Fruit fly (Drosophila melanogaster) whole organism, embryonic: Measurements from ENCODE around the gene glu.
A peak's percentile ranks its signal among the peaks of the same experiment; 100 is the strongest.

Source experiments
- ATbp ChIP-seq: fragments of 200-800 bp; sonication (Bioruptor generic); optimal IDR thresholded peaks from 2 replicates; lab custom pipeline; 2017; ENCODE audit warnings: missing biosample characterization, mild to moderate bottlenecking, missing genetic modification characterization, missing genetic modification reagents
- Atf6 ChIP-seq: fragments of 200-800 bp; sonication (Bioruptor generic); IDR thresholded peaks from 2 replicates; pipeline ENCODE4 v1.3.6; 2022; ENCODE audit warnings: missing biosample characterization, missing genetic modification characterization
- C15 ChIP-seq: fragments of 200-800 bp; sonication (Bioruptor generic); IDR thresholded peaks from 3 replicates; pipeline ENCODE4 v1.3.6; 2022; ENCODE audit warnings: missing biosample characterization, missing genetic modification characterization
- CG10431 ChIP-seq: fragments of 200-800 bp; sonication (Bioruptor generic); optimal IDR thresholded peaks from 3 replicates; lab custom pipeline; 2018; ENCODE audit warnings: missing biosample characterization, mild to moderate bottlenecking, missing genetic modification characterization
- CG10979 ChIP-seq: fragments of 200-800 bp; sonication (Bioruptor generic); optimal IDR thresholded peaks from 2 replicates; lab custom pipeline; 2018; ENCODE audit warnings: missing biosample characterization, mild to moderate bottlenecking, missing genetic modification characterization, moderate library complexity
- CG13123 ChIP-seq: fragments of 200-800 bp; sonication (Bioruptor generic); optimal IDR thresholded peaks from 2 replicates; lab custom pipeline; 2016; ENCODE audit warnings: missing biosample characterization, missing genetic modification characterization
- CG1529 ChIP-seq: fragments of 200-800 bp; sonication (Bioruptor generic); optimal IDR thresholded peaks from 3 replicates; lab custom pipeline; 2018; ENCODE audit warnings: missing biosample characterization, missing genetic modification characterization
- CG15601 ChIP-seq: fragments of 200-800 bp; sonication (Bioruptor generic); optimal IDR thresholded peaks from 3 replicates; lab custom pipeline; 2019; ENCODE audit warnings: missing biosample characterization, mild to moderate bottlenecking, missing genetic modification characterization, moderate library complexity
- CG1647 ChIP-seq: fragments of 200-800 bp; sonication (Bioruptor generic); optimal IDR thresholded peaks from 3 replicates; lab custom pipeline; 2016; ENCODE audit warnings: missing biosample characterization, missing genetic modification characterization
- CG17568 ChIP-seq: fragments of 200-800 bp; sonication (Bioruptor generic); optimal IDR thresholded peaks from 2 replicates; lab custom pipeline; 2018; ENCODE audit warnings: missing biosample characterization, mild to moderate bottlenecking, missing genetic modification characterization, moderate library complexity
- CG18262 ChIP-seq: fragments of 200-800 bp; optimal IDR thresholded peaks from 3 replicates; lab custom pipeline; 2019; ENCODE audit warnings: missing biosample characterization, mild to moderate bottlenecking, missing genetic modification characterization, moderate library complexity
- CG2116 ChIP-seq: fragments of 200-800 bp; sonication (Bioruptor generic); optimal IDR thresholded peaks from 3 replicates; lab custom pipeline; 2018; ENCODE audit warnings: missing biosample characterization, mild to moderate bottlenecking, missing genetic modification characterization
- CG2199 ChIP-seq: fragments of 200-800 bp; sonication (Bioruptor generic); IDR thresholded peaks from 3 replicates; pipeline ENCODE4 v1.3.6; 2022; ENCODE audit warnings: missing biosample characterization, missing genetic modification characterization
- CG2202 ChIP-seq: fragments of 200-800 bp; sonication (Bioruptor generic); optimal IDR thresholded peaks from 2 replicates; lab custom pipeline; 2018; ENCODE audit warnings: missing biosample characterization, mild to moderate bottlenecking, missing genetic modification characterization
- CG30020 ChIP-seq: fragments of 200-800 bp; optimal IDR thresholded peaks from 2 replicates; lab custom pipeline; 2019; ENCODE audit warnings: missing biosample characterization, mild to moderate bottlenecking, missing genetic modification characterization, moderate library complexity
- CG33557 ChIP-seq: fragments of 200-800 bp; sonication (Bioruptor generic); optimal IDR thresholded peaks from 2 replicates; lab custom pipeline; 2019; ENCODE audit warnings: missing biosample characterization, mild to moderate bottlenecking, missing genetic modification characterization, moderate library complexity
- CG3407 ChIP-seq: fragments of 200-800 bp; sonication (Bioruptor generic); optimal IDR thresholded peaks from 2 replicates; lab custom pipeline; 2018; ENCODE audit warnings: missing biosample characterization, mild to moderate bottlenecking, missing genetic modification characterization
- CG4707 ChIP-seq: fragments of 200-800 bp; sonication (Bioruptor generic); optimal IDR thresholded peaks from 2 replicates; lab custom pipeline; 2018; ENCODE audit warnings: missing biosample characterization, mild to moderate bottlenecking, missing genetic modification characterization, moderate library complexity
- CG7271 ChIP-seq: fragments of 200-800 bp; sonication (Bioruptor generic); optimal IDR thresholded peaks from 2 replicates; lab custom pipeline; 2018; ENCODE audit warnings: missing biosample characterization, mild to moderate bottlenecking, missing genetic modification characterization, moderate library complexity
- CG9437 ChIP-seq: fragments of 200-800 bp; sonication (Bioruptor generic); optimal IDR thresholded peaks from 2 replicates; lab custom pipeline; 2018; ENCODE audit warnings: missing biosample characterization, mild to moderate bottlenecking, missing genetic modification characterization
- CG9727 ChIP-seq: fragments of 200-800 bp; sonication (Bioruptor generic); optimal IDR thresholded peaks from 3 replicates; lab custom pipeline; 2017; ENCODE audit warnings: missing biosample characterization, mild to moderate bottlenecking, missing genetic modification characterization
- CHES-1-like ChIP-seq: fragments of 200-800 bp; sonication (Bioruptor generic); optimal IDR thresholded peaks from 2 replicates; lab custom pipeline; 2016; ENCODE audit warnings: missing biosample characterization, missing genetic modification characterization
- Deaf1 ChIP-seq: fragments of 200-800 bp; optimal IDR thresholded peaks from 3 replicates; lab custom pipeline; 2019; ENCODE audit warnings: missing biosample characterization, mild to moderate bottlenecking, missing genetic modification characterization, moderate library complexity
- E2f1 ChIP-seq: fragments of 200-800 bp; sonication (Bioruptor generic); IDR thresholded peaks from 2 replicates; pipeline ENCODE4 v1.3.6; 2022; ENCODE audit warnings: missing biosample characterization, missing genetic modification characterization
- Eip74EF ChIP-seq, 2 experiments: fragments of 200-800 bp in 1 of 2; fragments of >200 bp in 1 of 2; sonication (Bioruptor generic) in 1 of 2; optimal IDR thresholded peaks; 2 replicates each; lab custom pipeline; 2017 to 2019; ENCODE audit warnings: missing biosample characterization in 2 of 2, missing genetic modification characterization in 2 of 2, mild to moderate bottlenecking in 1 of 2, moderate library complexity in 1 of 2
- H2.0 ChIP-seq: fragments of 200-800 bp; sonication (Bioruptor generic); IDR thresholded peaks from 2 replicates; pipeline ENCODE4 v1.3.6; 2022; ENCODE audit warnings: missing biosample characterization, missing genetic modification characterization
- Kr ChIP-seq: fragments of 200-800 bp; sonication (Bioruptor generic); optimal IDR thresholded peaks from 2 replicates; lab custom pipeline; 2017; ENCODE audit warnings: missing biosample characterization, mild to moderate bottlenecking, missing genetic modification characterization
- PHDP ChIP-seq: fragments of 200-800 bp; sonication (Bioruptor generic); optimal IDR thresholded peaks from 3 replicates; lab custom pipeline; 2018; ENCODE audit warnings: missing biosample characterization, mild to moderate bottlenecking, missing genetic modification characterization, moderate library complexity
- bsh ChIP-seq, 2 experiments: fragments of 200-800 bp; sonication (Bioruptor generic); optimal IDR thresholded peaks; 2 replicates each; lab custom pipeline; 2017 to 2018; ENCODE audit warnings: mild to moderate bottlenecking in 2 of 2, missing biosample characterization in 2 of 2, missing genetic modification characterization in 2 of 2, moderate library complexity in 1 of 2
- chn ChIP-seq: fragments of 200-800 bp; sonication (Bioruptor generic); optimal IDR thresholded peaks from 2 replicates; lab custom pipeline; 2016; ENCODE audit warnings: missing biosample characterization, missing genetic modification characterization
- dmrt11E ChIP-seq: fragments of 200-800 bp; sonication (Bioruptor generic); optimal IDR thresholded peaks from 3 replicates; lab custom pipeline; 2018; ENCODE audit warnings: missing biosample characterization, mild to moderate bottlenecking, missing genetic modification characterization, moderate library complexity
- dmrt99B ChIP-seq: fragments of 200-800 bp; sonication (Bioruptor generic); optimal IDR thresholded peaks from 2 replicates; lab custom pipeline; 2018; ENCODE audit warnings: missing biosample characterization, mild to moderate bottlenecking, missing genetic modification characterization, moderate library complexity
- eve ChIP-seq, 2 experiments: fragments of >200 bp; optimal IDR thresholded peaks; 2 replicates each; lab custom pipeline; 2017; ENCODE audit warnings: missing biosample characterization in 2 of 2, missing genetic modification characterization in 2 of 2
- exex ChIP-seq: fragments of 200-800 bp; sonication (Bioruptor generic); optimal IDR thresholded peaks from 4 replicates; lab custom pipeline; 2018; ENCODE audit warnings: missing biosample characterization, mild to moderate bottlenecking, missing genetic modification characterization, moderate library complexity
- gem ChIP-seq: fragments of 200-800 bp; sonication (Bioruptor generic); optimal IDR thresholded peaks from 2 replicates; lab custom pipeline; 2019; ENCODE audit warnings: missing biosample characterization, mild to moderate bottlenecking, missing genetic modification characterization, moderate library complexity
- grn ChIP-seq: fragments of 200-800 bp; sonication (Bioruptor generic); optimal IDR thresholded peaks from 3 replicates; lab custom pipeline; 2017; ENCODE audit warnings: missing biosample characterization, missing genetic modification characterization
- gsb-n ChIP-seq: fragments of 200-800 bp; sonication (Bioruptor generic); optimal IDR thresholded peaks from 3 replicates; lab custom pipeline; 2018; ENCODE audit warnings: missing biosample characterization, mild to moderate bottlenecking, missing genetic modification characterization
- ken ChIP-seq: fragments of 200-800 bp; sonication (Bioruptor generic); IDR thresholded peaks from 3 replicates; pipeline ENCODE4 v1.3.6; 2022; ENCODE audit warnings: missing biosample characterization, missing genetic modification characterization
- p53 ChIP-seq: fragments of 200-800 bp; sonication (Bioruptor generic); optimal IDR thresholded peaks from 2 replicates; lab custom pipeline; 2016; ENCODE audit warnings: missing biosample characterization, missing genetic modification characterization
- salm ChIP-seq: fragments of 200-800 bp; sonication (Bioruptor generic); optimal IDR thresholded peaks from 2 replicates; lab custom pipeline; 2018; ENCODE audit warnings: missing biosample characterization, mild to moderate bottlenecking, missing genetic modification characterization
- sens ChIP-seq: fragments of 200-800 bp; sonication (Bioruptor generic); peaks from one replicate; lab custom pipeline; 2016; ENCODE audit warnings: missing biosample characterization, missing genetic modification characterization
- trem ChIP-seq: fragments of 200-800 bp; optimal IDR thresholded peaks from 3 replicates; lab custom pipeline; 2019; ENCODE audit warnings: missing biosample characterization, mild to moderate bottlenecking, missing genetic modification characterization, moderate library complexity
- twi ChIP-seq: fragments of 200-800 bp; optimal IDR thresholded peaks from 2 replicates; lab custom pipeline; 2019; ENCODE audit warnings: missing biosample characterization, mild to moderate bottlenecking, missing genetic modification characterization, moderate library complexity
- tx ChIP-seq: fragments of 200-800 bp; sonication (Bioruptor generic); optimal IDR thresholded peaks from 2 replicates; lab custom pipeline; 2016; ENCODE audit warnings: missing biosample characterization, missing genetic modification characterization
- wek ChIP-seq: fragments of 200-800 bp; sonication (Bioruptor generic); optimal IDR thresholded peaks from 3 replicates; lab custom pipeline; 2018; ENCODE audit warnings: missing biosample characterization, mild to moderate bottlenecking, missing genetic modification characterization, moderate library complexity

glu gene

dm6 chr2L:16715133-16715833 lies 22.9 kb downstream of the glu start (continued):
- TF ChIP-seq trem (peak; percentile 19), wek (GFP tag; lab: Kevin White, UChicago) (no peak), CG9437 (peak; percentile 93), Atf6 (no peak), tx (no peak), C15 (GFP tag; lab: Robert Waterston, UW) (no peak), dmrt99B (tag; lab: Kevin White, UChicago) (no peak)

DNA sequence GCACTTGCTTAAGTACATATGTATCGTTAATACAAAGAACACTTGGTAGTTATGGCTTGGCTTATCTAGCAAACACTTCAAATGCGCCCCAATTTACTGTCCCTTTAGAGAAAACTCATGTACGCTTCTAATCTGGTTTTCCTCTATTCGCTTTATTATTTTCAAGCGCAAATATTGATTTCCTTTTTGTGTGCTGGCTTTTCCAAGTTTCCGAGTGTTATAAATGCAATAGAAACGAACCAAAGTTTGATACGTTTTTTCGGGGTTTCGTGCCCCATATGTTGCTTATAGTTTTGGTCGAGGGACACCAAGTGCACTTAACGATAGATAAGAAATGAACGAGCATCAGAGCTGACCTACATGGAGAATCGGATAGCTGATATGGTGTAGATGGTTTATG lies 24.3 kb downstream of the glu start:
- TF ChIP-seq CHES-1-like (GFP tag; lab: Kevin White, UChicago) = no peak
- TF ChIP-seq CG15601 (tag; lab: Kevin White, UChicago) = peak; percentile 46
- peak in 1 of 2 experiments; percentile 21 for TF ChIP-seq bsh (GFP tag; optimal IDR thresholded peaks at IDR 0.05; lab: Kevin White, UChicago)
- peak; percentile 21 for TF ChIP-seq twi (tag; lab: Kevin White, UChicago)
- no peak for TF ChIP-seq gsb-n (tag; lab: Kevin White, UChicago)
- peak; percentile 63 for TF ChIP-seq CG33557 (GFP tag; lab: Kevin White, UChicago)
- peak in 1 of 2 experiments; percentile 40 for TF ChIP-seq eve (GFP tag; optimal IDR thresholded peaks at IDR 0.05; lab: Kevin White, UChicago)
- no peak for TF ChIP-seq CG1647 (GFP tag; lab: Kevin White, UChicago)
- 0 out of 3 replicates have a peak, but pooled peaks have one; percentile 7 for TF ChIP-seq ken (GFP tag; lab: Robert Waterston, UW)
- TF ChIP-seq gem (tag; lab: Kevin White, UChicago) = peak; percentile 18
- peak; percentile 6 for TF ChIP-seq CG3407 (GFP tag; lab: Kevin White, UChicago)
- peak; percentile 17 for TF ChIP-seq exex (tag; lab: Kevin White, UChicago)
- TF ChIP-seq CG7271 (tag; lab: Kevin White, UChicago) = no peak
- peak; percentile 43 for TF ChIP-seq CG2202 (tag; lab: Kevin White, UChicago)
- peak; percentile 41 for TF ChIP-seq salm (tag; lab: Kevin White, UChicago)
- TF ChIP-seq CG30020 (tag; lab: Kevin White, UChicago) = no peak
- TF ChIP-seq ATbp (GFP tag; lab: Kevin White, UChicago) = peak; percentile 21
- TF ChIP-seq Kr (GFP tag; lab: Kevin White, UChicago) = peak; percentile 3
- peak; percentile 37 for TF ChIP-seq CG17568 (GFP tag; lab: Kevin White, UChicago)
- peak; percentile 22 for TF ChIP-seq CG1529 (GFP tag; lab: Kevin White, UChicago)
- no peak for TF ChIP-seq CG13123 (GFP tag; lab: Kevin White, UChicago)
- peak; percentile 16 for TF ChIP-seq grn (GFP tag; lab: Kevin White, UChicago)
- peak; percentile 32 for TF ChIP-seq dmrt11E (tag; lab: Kevin White, UChicago)
- TF ChIP-seq Eip74EF (GFP tag; optimal IDR thresholded peaks at IDR 0.05; lab: Kevin White, UChicago) = no peak
- TF ChIP-seq p53 = no peak
- peak; percentile 3 for TF ChIP-seq CG18262 (tag; lab: Kevin White, UChicago)
- peak; percentile 70 for TF ChIP-seq sens
- peak; percentile 29 for TF ChIP-seq Deaf1 (tag; lab: Kevin White, UChicago)
- peak; percentile 18 for TF ChIP-seq PHDP (tag; lab: Kevin White, UChicago)
- peak; percentile 11 for TF ChIP-seq CG4707 (GFP tag; lab: Kevin White, UChicago)
- peak; percentile 75 for TF ChIP-seq CG10431 (GFP tag; lab: Kevin White, UChicago)
- no peak for TF ChIP-seq CG9727
- TF ChIP-seq CG2199 (GFP tag; lab: Robert Waterston, UW) = 0 out of 3 replicates have a peak, but pooled peaks have one; percentile 45
- no peak for TF ChIP-seq CG2116
- no peak for TF ChIP-seq E2f1 (GFP tag; lab: Robert Waterston, UW)
- no peak for TF ChIP-seq CG10979 (tag; lab: Kevin White, UChicago)
- no peak for TF ChIP-seq chn
- TF ChIP-seq H2.0 (GFP tag; lab: Robert Waterston, UW) = no peak
- TF ChIP-seq, all 482 proteins: peak for 24
